Worm (Caenorhabditis elegans) whole organism, midembryonic: ENCODE results near the gene srsx-30.

Experiments used
- flt-1 ChIP-seq: fragments of 200-800 bp; sonication (Bioruptor generic); IDR thresholded peaks from 2 replicates; pipeline ENCODE4 v1.3.6; 2022; ENCODE audit warnings: missing genetic modification characterization, missing compliant biosample characterization
- med-1 ChIP-seq: sonication (generic microtip); optimal IDR thresholded peaks from 2 replicates; lab custom pipeline; 2017; ENCODE audit warnings: missing genetic modification characterization, mild to moderate bottlenecking, missing compliant biosample characterization, antibody characterized with exemption, missing genetic modification reagents; ENCODE audit not compliant: insufficient read depth
- ref-1 ChIP-seq: fragments of 200-800 bp; sonication (Bioruptor generic); conservative IDR thresholded peaks from 2 replicates; pipeline ENCODE4 v1.3.6; 2022; ENCODE audit warnings: missing genetic modification reagents, missing genetic modification characterization, missing compliant biosample characterization
- ztf-29 ChIP-seq: fragments of 200-800 bp; sonication (Bioruptor generic); IDR thresholded peaks from 2 replicates; pipeline ENCODE4 v1.3.6; 2022; ENCODE audit warnings: missing genetic modification reagents, missing genetic modification characterization, missing compliant biosample characterization

DNA sequence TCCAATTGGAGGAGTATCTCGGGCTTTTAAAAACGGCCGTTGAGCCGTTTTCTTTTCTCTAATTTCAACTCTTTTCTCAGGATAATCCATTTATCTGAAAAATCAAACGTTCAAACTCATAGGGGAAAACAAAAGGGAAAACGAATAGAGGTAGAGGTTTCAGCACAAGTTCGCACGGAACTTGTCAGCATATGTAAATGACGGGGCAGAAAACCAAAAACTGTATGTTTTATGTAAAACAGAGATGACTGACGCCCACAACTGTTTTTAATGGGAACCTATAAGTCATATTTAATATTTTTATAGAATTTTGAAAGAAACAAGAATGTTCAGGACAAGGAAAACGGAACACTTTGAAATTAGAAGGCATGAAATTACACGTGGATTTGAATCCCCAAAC is 7.7 kb downstream of the srsx-30 start, which contains the start of gene C51E3.6:
- no peak for TF ChIP-seq ztf-29 (GFP tag; lab: Robert Waterston, UW)
- no peak for TF ChIP-seq med-1 (GFP tag; lab: Kevin White, UChicago)
- no peak for TF ChIP-seq flt-1
- no peak for TF ChIP-seq ref-1 (GFP tag; lab: Robert Waterston, UW)
